Worm (Caenorhabditis elegans): Measurements from ENCODE around the gene W09D6.5.

W09D6.5 gene

ce11 chrIII:11110756-11111155 lies 22.5 kb downstream of the W09D6.5 start (continued):
- TF ChIP-seq hpl-2 (GFP tag; optimal IDR thresholded peaks at IDR 0.05) = no peak
- peak; percentile 65 for TF ChIP-seq efl-3 (GFP tag; optimal IDR thresholded peaks at IDR 0.05)
- peak; percentile 70 for TF ChIP-seq nhr-85 (tag)
- no peak for TF ChIP-seq lin-14 (GFP tag; optimal IDR thresholded peaks at IDR 0.05)
- TF ChIP-seq nhr-237 (tag; optimal IDR thresholded peaks at IDR 0.05) = no peak
- peak; percentile 33 for TF ChIP-seq jun-1 (tag; optimal IDR thresholded peaks at IDR 0.05)
- TF ChIP-seq mep-1 (tag; optimal IDR thresholded peaks at IDR 0.05) = peak; percentile 72
- TF ChIP-seq zag-1 (tag; optimal IDR thresholded peaks at IDR 0.05) = no peak
- TF ChIP-seq nhr-84 (tag; optimal IDR thresholded peaks at IDR 0.05) = no peak
- peak; percentile 57 for TF ChIP-seq elt-2 (tag; optimal IDR thresholded peaks at IDR 0.05)

- TF ChIP-seq ceh-90 (tag; optimal IDR thresholded peaks at IDR 0.05) (peak; percentile 75), ztf-11 (tag; optimal IDR thresholded peaks at IDR 0.05) (peak in 1 of 2 experiments; percentile 71), isw-1 (GFP tag; IDR thresholded peaks at IDR 0.05) (peak; percentile 59), unc-30 (tag; optimal IDR thresholded peaks at IDR 0.05) (no peak), unc-62 (GFP tag; optimal IDR thresholded peaks at IDR 0.05) (no peak), lin-39 (tag; optimal IDR thresholded peaks at IDR 0.05) (no peak), ama-1 (optimal IDR thresholded peaks at IDR 0.05) (no peak), mdl-1 (tag; optimal IDR thresholded peaks at IDR 0.05) (no peak), nhr-28 (tag; optimal IDR thresholded peaks at IDR 0.05) (no peak), nhr-47 (tag; optimal IDR thresholded peaks at IDR 0.05) (peak; percentile 82), lin-13 (GFP tag; optimal IDR thresholded peaks at IDR 0.05) (no peak), elt-2 (tag; optimal IDR thresholded peaks at IDR 0.05) (no peak), grh-1 (GFP tag; IDR thresholded peaks at IDR 0.05) (peak; percentile 59), snpc-4 (tag; optimal IDR thresholded peaks at IDR 0.05) (no peak), aha-1 (tag; optimal IDR thresholded peaks at IDR 0.05) (no peak), vab-15 (tag; optimal IDR thresholded peaks at IDR 0.05) (no peak), ceh-63 (GFP tag; optimal IDR thresholded peaks at IDR 0.05) (no peak), lin-15B (tag; optimal IDR thresholded peaks at IDR 0.05) (peak; percentile 53), irx-1 (tag; optimal IDR thresholded peaks at IDR 0.05) (peak; percentile 67), alr-1 (tag; optimal IDR thresholded peaks at IDR 0.05; ENCODE audit: borderline replicate concordance) (no peak), zip-4 (GFP tag; optimal IDR thresholded peaks at IDR 0.05) (peak; percentile 46), fkh-8 (tag; optimal IDR thresholded peaks at IDR 0.05) (peak; percentile 61), F16B12.6 (tag; optimal IDR thresholded peaks at IDR 0.05) (no peak), mab-9 (GFP tag; IDR thresholded peaks at IDR 0.05) (peak; percentile 64), nhr-19 (GFP tag; conservative IDR thresholded peaks at IDR 0.05) (peak; percentile 75), lin-14 (GFP tag; optimal IDR thresholded peaks at IDR 0.05) (peak; percentile 77), snu-23 (GFP tag; optimal IDR thresholded peaks at IDR 0.05) (peak; percentile 61), dpl-1 (GFP tag; optimal IDR thresholded peaks at IDR 0.05) (peak; percentile 34 to 57 (median 56)), hlh-17 (GFP tag; optimal IDR thresholded peaks at IDR 0.05; ENCODE audit: borderline replicate concordance) (no peak), C16A3.4 (tag; optimal IDR thresholded peaks at IDR 0.05) (no peak), skn-1 (tag; optimal IDR thresholded peaks at IDR 0.05) (no peak), blmp-1 (tag; optimal IDR thresholded peaks at IDR 0.05) (no peak), ceh-88 (GFP tag; IDR thresholded peaks at IDR 0.05) (no peak), sox-4 (tag; optimal IDR thresholded peaks at IDR 0.05) (peak; percentile 57), pqm-1 (tag; optimal IDR thresholded peaks at IDR 0.05) (no peak), ets-5 (GFP tag; IDR thresholded peaks at IDR 0.05) (no peak), ces-1 (GFP tag; optimal IDR thresholded peaks at IDR 0.05) (no peak), xbp-1 (tag; optimal IDR thresholded peaks at IDR 0.05) (peak; percentile 58), nhr-237 (tag; optimal IDR thresholded peaks at IDR 0.05) (no peak), ztf-4 (tag; optimal IDR thresholded peaks at IDR 0.05) (no peak), unc-130 (tag; optimal IDR thresholded peaks at IDR 0.05) (no peak), nhr-85 (tag) (peak; percentile 71), egl-13 (tag; optimal IDR thresholded peaks at IDR 0.05) (peak; percentile 59), nhr-76 (tag; optimal IDR thresholded peaks at IDR 0.05) (no peak), nhr-12 (tag; optimal IDR thresholded peaks at IDR 0.05) (no peak), elt-3 (tag; optimal IDR thresholded peaks at IDR 0.05) (no peak), nhr-71 (tag; optimal IDR thresholded peaks at IDR 0.05) (peak; percentile 77)
Measured at ce11 chrIII:11112718-11113117, 24.4 kb downstream of the W09D6.5 start.

Measured in whole organism, L1 larva.